Worm (Caenorhabditis elegans) whole organism, L2 larva: Measurements from ENCODE around the gene Y55F3BR.2.

Experiments
- ama-1 ChIP-seq: fragments of 150-350 bp; optimal IDR thresholded peaks from 2 replicates; lab custom pipeline; 2018; ENCODE audit warnings: inconsistent platforms
- mdl-1 ChIP-seq, 2 experiments: fragments of 150-350 bp in 1 of 2; sonication (generic microtip) in 1 of 2; optimal IDR thresholded peaks; 2 replicates each; lab custom pipeline; 2017; ENCODE audit warnings: missing biosample characterization in 2 of 2, missing genetic modification characterization in 2 of 2
- nhr-21 ChIP-seq: fragments of 150-350 bp; optimal IDR thresholded peaks from 2 replicates; lab custom pipeline; 2014; ENCODE audit warnings: missing biosample characterization, missing genetic modification characterization
- unc-62 ChIP-seq: fragments of 150-350 bp; optimal IDR thresholded peaks from 2 replicates; lab custom pipeline; 2014; ENCODE audit warnings: missing biosample characterization, missing genetic modification reagents, missing genetic modification characterization
- ztf-11 ChIP-seq: sonication (generic microtip); optimal IDR thresholded peaks from 2 replicates; lab custom pipeline; 2017; ENCODE audit warnings: missing biosample characterization, missing genetic modification characterization

DNA sequence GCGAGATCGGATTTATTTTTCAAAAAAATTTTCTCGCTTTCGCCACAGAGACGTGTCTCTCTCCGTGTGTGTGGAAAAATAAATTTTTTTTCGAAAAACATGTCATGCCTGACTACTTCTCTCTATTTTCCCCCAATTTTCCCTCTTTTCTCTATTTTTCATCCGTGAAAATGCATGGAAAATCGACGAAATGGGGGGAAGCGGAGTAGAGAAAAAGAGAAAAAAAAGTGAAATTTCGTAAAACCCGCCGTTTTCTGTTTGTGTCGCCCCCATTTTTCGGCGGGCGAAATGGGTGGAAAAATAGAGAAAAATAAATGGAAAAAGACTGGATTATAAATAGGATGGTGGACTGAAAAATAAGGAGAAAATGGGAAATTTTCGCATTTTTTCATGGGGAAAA is 25.2 kb upstream of the Y55F3BR.2 start:
- TF ChIP-seq ama-1 (lab: Kevin White, UChicago): no peak
- no peak for TF ChIP-seq nhr-21 (tag; lab: Kevin White, UChicago)
- no peak for TF ChIP-seq unc-62 (GFP tag; lab: Kevin White, UChicago)
- no peak for TF ChIP-seq ztf-11
- no peak for TF ChIP-seq mdl-1 (tag; optimal IDR thresholded peaks at IDR 0.05; lab: Kevin White, UChicago)
